Worm (Caenorhabditis elegans) whole organism, L2 larva: ENCODE data around the gene tbx-2.

Experiments
- ceh-82 ChIP-seq: fragments of 150-350 bp; optimal IDR thresholded peaks from 2 replicates; lab custom pipeline; 2014; ENCODE audit warnings: missing biosample characterization, missing genetic modification characterization
- lin-39 ChIP-seq: fragments of 150-350 bp; optimal IDR thresholded peaks from 2 replicates; lab custom pipeline; 2014; ENCODE audit warnings: missing biosample characterization, missing genetic modification reagents, missing genetic modification characterization
- nhr-6 ChIP-seq: fragments of 150-350 bp; optimal IDR thresholded peaks from 2 replicates; lab custom pipeline; 2014; ENCODE audit warnings: missing biosample characterization, missing genetic modification characterization
- sma-9 ChIP-seq, 2 experiments: fragments of 150-350 bp in 1 of 2; sonication (generic microtip) in 1 of 2; optimal IDR thresholded peaks; 2 replicates each; lab custom pipeline; 2014 to 2016; ENCODE audit warnings: missing genetic modification characterization in 2 of 2, mild to moderate bottlenecking in 1 of 2, missing biosample characterization in 1 of 2, missing compliant biosample characterization in 1 of 2, missing genetic modification reagents in 1 of 2, moderate library complexity in 1 of 2
- unc-55 ChIP-seq: fragments of 150-350 bp; sonication (generic microtip); optimal IDR thresholded peaks from 3 replicates; lab custom pipeline; 2014; ENCODE audit warnings: missing biosample characterization, missing genetic modification reagents, missing genetic modification characterization
- ztf-4 ChIP-seq: fragments of 150-350 bp; optimal IDR thresholded peaks from 2 replicates; lab custom pipeline; 2014; ENCODE audit warnings: missing biosample characterization, missing genetic modification characterization

- no peak for TF ChIP-seq sma-9 (GFP tag; optimal IDR thresholded peaks at IDR 0.05; lab: Kevin White, UChicago)
- no peak for TF ChIP-seq sma-9 (tag; optimal IDR thresholded peaks at IDR 0.05; lab: Kevin White, UChicago)
- TF ChIP-seq unc-55 (GFP tag; lab: Kevin White, UChicago), result no peak
- no peak for TF ChIP-seq ceh-82 (tag; lab: Kevin White, UChicago)
- no peak for TF ChIP-seq ztf-4 (tag; lab: Kevin White, UChicago)
- no peak for TF ChIP-seq lin-39 (tag; lab: Kevin White, UChicago)
- TF ChIP-seq nhr-6, result no peak
Observed at ce11 chrIII:5138940-5139533, 2.9 kb upstream of the tbx-2 start.
